Worm (Caenorhabditis elegans) whole organism, L4 larva: Measurements from ENCODE around the gene copb-2.

Source experiments
- T20F7.1 ChIP-seq: fragments of 200-800 bp; sonication (Bioruptor generic); optimal IDR thresholded peaks from 2 replicates; lab custom pipeline; 2018; ENCODE audit warnings: mild to moderate bottlenecking, missing genetic modification characterization, missing compliant biosample characterization
- T26A8.4 ChIP-seq: fragments of 200-800 bp; sonication (Bioruptor generic); IDR thresholded peaks from 2 replicates; pipeline ENCODE4 v1.3.6; 2022; ENCODE audit warnings: missing genetic modification characterization, missing compliant biosample characterization
- Y48G9A.11 ChIP-seq: fragments of 200-800 bp; sonication (Bioruptor generic); IDR thresholded peaks from 2 replicates; pipeline ENCODE4 v1.3.6; 2022; ENCODE audit warnings: missing genetic modification reagents, missing genetic modification characterization, missing compliant biosample characterization
- ZK337.2 ChIP-seq: fragments of 200-800 bp; sonication (Bioruptor generic); IDR thresholded peaks from 2 replicates; pipeline ENCODE4 v1.3.6; 2022; ENCODE audit warnings: missing genetic modification reagents, missing genetic modification characterization, missing compliant biosample characterization
- aha-1 ChIP-seq: fragments of 150-350 bp; peaks from one replicate; lab custom pipeline; 2014; ENCODE audit warnings: missing biosample characterization, missing genetic modification characterization
- ceh-44 ChIP-seq: fragments of 200-800 bp; sonication (Bioruptor generic); IDR thresholded peaks from 2 replicates; pipeline ENCODE4 v1.3.6; 2022; ENCODE audit warnings: missing genetic modification reagents, missing genetic modification characterization, missing compliant biosample characterization
- daf-16 ChIP-seq, 3 experiments: sonication (generic microtip); optimal IDR thresholded peaks; 2 replicates each; lab custom pipeline; 2016 to 2017; ENCODE audit warnings: missing genetic modification characterization in 3 of 3, missing genetic modification reagents in 3 of 3, mild to moderate bottlenecking in 2 of 3, missing compliant biosample characterization in 2 of 3, missing biosample characterization in 1 of 3, moderate library complexity in 1 of 3
- dmd-6 ChIP-seq: fragments of 200-800 bp; sonication (Bioruptor generic); IDR thresholded peaks from 2 replicates; pipeline ENCODE4 v1.3.6; 2022; ENCODE audit warnings: missing genetic modification reagents, missing genetic modification characterization, missing compliant biosample characterization
- dpl-1 ChIP-seq: fragments of 150-350 bp; optimal IDR thresholded peaks from 2 replicates; lab custom pipeline; 2014; ENCODE audit warnings: missing biosample characterization, missing genetic modification reagents, missing genetic modification characterization
- duxl-1 ChIP-seq: sonication (generic microtip); optimal IDR thresholded peaks from 2 replicates; lab custom pipeline; 2016; ENCODE audit warnings: mild to moderate bottlenecking, missing genetic modification characterization, moderate library complexity, missing compliant biosample characterization; ENCODE audit not compliant: poor library complexity
- dve-1 ChIP-seq: sonication (generic microtip); optimal IDR thresholded peaks from 2 replicates; lab custom pipeline; 2017; ENCODE audit warnings: antibody characterized with exemption, mild to moderate bottlenecking, missing genetic modification characterization, missing compliant biosample characterization; ENCODE audit not compliant: insufficient read depth
- gei-8 ChIP-seq: fragments of 200-800 bp; sonication (Bioruptor generic); optimal IDR thresholded peaks from 2 replicates; lab custom pipeline; 2018; ENCODE audit warnings: mild to moderate bottlenecking, missing genetic modification characterization, missing compliant biosample characterization
- hif-1 ChIP-seq, 2 experiments: sonication (generic microtip); optimal IDR thresholded peaks; 2 replicates each; lab custom pipeline; 2016 to 2017; ENCODE audit warnings: missing compliant biosample characterization in 2 of 2, missing genetic modification characterization in 2 of 2, missing genetic modification reagents in 2 of 2, missing genotype in 2 of 2, mild to moderate bottlenecking in 1 of 2
- hlh-11 ChIP-seq: fragments of 200-800 bp; sonication (Bioruptor generic); optimal IDR thresholded peaks from 2 replicates; lab custom pipeline; 2018; ENCODE audit warnings: mild to moderate bottlenecking, missing genetic modification characterization, missing compliant biosample characterization
- hlh-30 ChIP-seq: sonication (generic microtip); optimal IDR thresholded peaks from 2 replicates; lab custom pipeline; 2017; ENCODE audit warnings: antibody characterized with exemption, mild to moderate bottlenecking, missing genetic modification characterization, missing compliant biosample characterization; ENCODE audit not compliant: insufficient read depth
- jun-1 ChIP-seq: fragments of 150-350 bp; optimal IDR thresholded peaks from 2 replicates; lab custom pipeline; 2014; ENCODE audit warnings: missing biosample characterization, missing genetic modification reagents, missing genetic modification characterization
- lin-1 ChIP-seq: fragments of 200-800 bp; sonication (Bioruptor generic); IDR thresholded peaks from 2 replicates; pipeline ENCODE4 v1.3.6; 2022; ENCODE audit warnings: missing genetic modification reagents, missing genetic modification characterization, missing compliant biosample characterization
- lin-13 ChIP-seq: fragments of 150-350 bp; optimal IDR thresholded peaks from 2 replicates; lab custom pipeline; 2014; ENCODE audit warnings: missing biosample characterization, missing genetic modification reagents, missing genetic modification characterization
- lin-15B ChIP-seq: fragments of 150-350 bp; sonication (generic microtip); optimal IDR thresholded peaks from 3 replicates; lab custom pipeline; 2014; ENCODE audit warnings: missing biosample characterization, missing genetic modification characterization
- lin-38 ChIP-seq: fragments of 200-800 bp; sonication (Bioruptor generic); IDR thresholded peaks from 2 replicates; pipeline ENCODE4 v1.3.6; 2022; ENCODE audit warnings: missing genetic modification reagents, missing genetic modification characterization, missing compliant biosample characterization
- lsy-2 ChIP-seq, 2 experiments: fragments of 150-350 bp in 1 of 2; sonication (generic microtip) in 1 of 2; optimal IDR thresholded peaks; 2 replicates each; lab custom pipeline; 2014 to 2017; ENCODE audit warnings: missing biosample characterization in 2 of 2, missing genetic modification characterization in 2 of 2
- mdl-1 ChIP-seq, 2 experiments: fragments of 150-350 bp in 1 of 2; sonication (generic microtip) in 1 of 2; optimal IDR thresholded peaks; 2 replicates each; lab custom pipeline; 2014 to 2017; ENCODE audit warnings: missing biosample characterization in 2 of 2, missing genetic modification characterization in 2 of 2
- mep-1 ChIP-seq: fragments of 150-350 bp; sonication (generic microtip); optimal IDR thresholded peaks from 3 replicates; lab custom pipeline; 2014; ENCODE audit warnings: missing biosample characterization, missing genetic modification characterization
- mes-2 ChIP-seq: sonication (generic microtip); optimal IDR thresholded peaks from 2 replicates; lab custom pipeline; 2016; ENCODE audit warnings: missing genotype, mild to moderate bottlenecking, missing genetic modification characterization, missing compliant biosample characterization; ENCODE audit not compliant: poor library complexity, severe bottlenecking
- mxl-3 ChIP-seq: fragments of 200-800 bp; sonication (Bioruptor generic); optimal IDR thresholded peaks from 2 replicates; lab custom pipeline; 2018; ENCODE audit warnings: mild to moderate bottlenecking, missing genetic modification characterization, missing compliant biosample characterization
- nhr-28 ChIP-seq: fragments of 150-350 bp; optimal IDR thresholded peaks from 2 replicates; lab custom pipeline; 2014; ENCODE audit warnings: missing biosample characterization, missing genetic modification characterization
- nhr-48 ChIP-seq: sonication (generic microtip); optimal IDR thresholded peaks from 2 replicates; lab custom pipeline; 2016; ENCODE audit warnings: mild to moderate bottlenecking, missing genetic modification characterization, missing compliant biosample characterization
- nhr-77 ChIP-seq: fragments of 150-350 bp; optimal IDR thresholded peaks from 2 replicates; lab custom pipeline; 2014; ENCODE audit warnings: missing biosample characterization, missing genetic modification characterization
- pha-4 ChIP-seq, 2 experiments: fragments of 150-350 bp in 1 of 2; fragments of 200-800 bp in 1 of 2; sonication (Bioruptor generic) in 1 of 2; IDR thresholded peaks in 1 of 2; optimal IDR thresholded peaks in 1 of 2; 2 replicates each; pipeline versions ENCODE4 v1.3.6 to Lab custom; 2014 to 2022; ENCODE audit warnings: missing genetic modification characterization in 2 of 2, missing genetic modification reagents in 2 of 2, missing biosample characterization in 1 of 2, missing compliant biosample characterization in 1 of 2
- pqm-1 ChIP-seq: sonication (generic microtip); optimal IDR thresholded peaks from 2 replicates; lab custom pipeline; 2017; ENCODE audit warnings: missing biosample characterization, missing genetic modification characterization
- snpc-4 ChIP-seq: fragments of 150-350 bp; optimal IDR thresholded peaks from 2 replicates; lab custom pipeline; 2014; ENCODE audit warnings: missing biosample characterization, missing genetic modification characterization
- spr-1 ChIP-seq: sonication (generic microtip); optimal IDR thresholded peaks from 2 replicates; lab custom pipeline; 2016; ENCODE audit warnings: mild to moderate bottlenecking, missing genetic modification characterization, missing compliant biosample characterization

Gene copb-2

ce11 chrIV:9513360-9513777 lies 53.8 kb downstream of the copb-2 start:
- TF ChIP-seq lin-38 (GFP tag; lab: Robert Waterston, UW) (peak; percentile 26; the same call in 1 of the 2 replicates), hlh-30 (tag; lab: Kevin White, UChicago) (peak; percentile 77), mxl-3 (peak; percentile 74), lsy-2 (tag; optimal IDR thresholded peaks at IDR 0.05; lab: Kevin White, UChicago) (peak in 1 of 2 experiments; percentile 51), ceh-44 (GFP tag; lab: Robert Waterston, UW) (no peak), hif-1 (tag; optimal IDR thresholded peaks at IDR 0.05; lab: Kevin White, UChicago) (peak; percentile 19 to 20), dmd-6 (peak; percentile 60), hlh-11 (tag; lab: Kevin White, UChicago) (peak; percentile 92), aha-1 (peak; percentile 94), lin-15B (tag; lab: Kevin White, UChicago) (no peak), gei-8 (no peak), spr-1 (no peak), mes-2 (tag; lab: Kevin White, UChicago) (peak; percentile 45), T26A8.4 (GFP tag; lab: Robert Waterston, UW) (no peak), snpc-4 (tag; lab: Kevin White, UChicago) (peak; percentile 67), daf-16 (GFP tag; optimal IDR thresholded peaks at IDR 0.05; lab: Kevin White, UChicago) (no peak), daf-16 (tag; optimal IDR thresholded peaks at IDR 0.05; lab: Kevin White, UChicago) (peak; percentile 78), duxl-1 (tag; lab: Kevin White, UChicago) (peak; percentile 46), nhr-77 (peak; percentile 78), dpl-1 (GFP tag; lab: Kevin White, UChicago) (peak; percentile 22), Y48G9A.11 (0 out of 2 replicates have a peak, but pooled peaks have one; percentile 53), mdl-1 (tag; optimal IDR thresholded peaks at IDR 0.05; lab: Kevin White, UChicago) (peak in 1 of 2 experiments; percentile 72), nhr-48 (tag; lab: Kevin White, UChicago) (peak; percentile 83), dve-1 (tag; lab: Kevin White, UChicago) (peak; percentile 70), lin-1 (no peak; the same call in 1 of the 2 replicates), mep-1 (tag; lab: Kevin White, UChicago) (peak; percentile 28), pqm-1 (peak; percentile 38), T20F7.1 (GFP tag; lab: Kevin White, UChicago) (peak; percentile 22), nhr-28 (peak; percentile 83), pha-4 (GFP tag; IDR thresholded peaks at IDR 0.05; lab: Robert Waterston, UW) (0 out of 2 replicates have a peak, but pooled peaks have one; percentile 35), pha-4 (tag; optimal IDR thresholded peaks at IDR 0.05; lab: Kevin White, UChicago) (no peak), ZK337.2 (no peak), lin-13 (GFP tag; lab: Kevin White, UChicago) (peak; percentile 19), jun-1 (tag; lab: Kevin White, UChicago) (peak; percentile 9)
